Worm (Caenorhabditis elegans): ENCODE measurements around the gene C52E4.12.

ce11 chrV:11976734-11977133 is 19.2 kb upstream of the C52E4.12 start:
- no peak for TF ChIP-seq ama-1 (optimal IDR thresholded peaks at IDR 0.05)
- no peak for TF ChIP-seq B0310.2 (tag; optimal IDR thresholded peaks at IDR 0.05)
- no peak for TF ChIP-seq ceh-13 (GFP tag; optimal IDR thresholded peaks at IDR 0.05)
- no peak for TF ChIP-seq hmg-4 (GFP tag; optimal IDR thresholded peaks at IDR 0.05)
- no peak for TF ChIP-seq tra-4 (tag; optimal IDR thresholded peaks at IDR 0.05)
- no peak for TF ChIP-seq hmbx-1 (tag; optimal IDR thresholded peaks at IDR 0.05)
- TF ChIP-seq hnd-1 (tag; optimal IDR thresholded peaks at IDR 0.05): no peak
- no peak for TF ChIP-seq tbx-37 (GFP tag; conservative IDR thresholded peaks at IDR 0.05)
- no peak for TF ChIP-seq sea-1 (GFP tag; conservative IDR thresholded peaks at IDR 0.05)
- TF ChIP-seq scrt-1 (GFP tag; IDR thresholded peaks at IDR 0.05): no peak

Data from whole organism, early embryonic.